Fruit fly (Drosophila melanogaster) S2 (cell line): ENCODE results near the gene Plc21C.

ENCODE experiments used
- CG8478 ChIP-seq: fragments of >200 bp; optimal IDR thresholded peaks from 2 replicates; lab custom pipeline; 2018
- CTCF ChIP-seq, 2 experiments: fragments of >200 bp; optimal IDR thresholded peaks; 2 replicates each; lab custom pipeline; 2018

Gene Plc21C

DNA sequence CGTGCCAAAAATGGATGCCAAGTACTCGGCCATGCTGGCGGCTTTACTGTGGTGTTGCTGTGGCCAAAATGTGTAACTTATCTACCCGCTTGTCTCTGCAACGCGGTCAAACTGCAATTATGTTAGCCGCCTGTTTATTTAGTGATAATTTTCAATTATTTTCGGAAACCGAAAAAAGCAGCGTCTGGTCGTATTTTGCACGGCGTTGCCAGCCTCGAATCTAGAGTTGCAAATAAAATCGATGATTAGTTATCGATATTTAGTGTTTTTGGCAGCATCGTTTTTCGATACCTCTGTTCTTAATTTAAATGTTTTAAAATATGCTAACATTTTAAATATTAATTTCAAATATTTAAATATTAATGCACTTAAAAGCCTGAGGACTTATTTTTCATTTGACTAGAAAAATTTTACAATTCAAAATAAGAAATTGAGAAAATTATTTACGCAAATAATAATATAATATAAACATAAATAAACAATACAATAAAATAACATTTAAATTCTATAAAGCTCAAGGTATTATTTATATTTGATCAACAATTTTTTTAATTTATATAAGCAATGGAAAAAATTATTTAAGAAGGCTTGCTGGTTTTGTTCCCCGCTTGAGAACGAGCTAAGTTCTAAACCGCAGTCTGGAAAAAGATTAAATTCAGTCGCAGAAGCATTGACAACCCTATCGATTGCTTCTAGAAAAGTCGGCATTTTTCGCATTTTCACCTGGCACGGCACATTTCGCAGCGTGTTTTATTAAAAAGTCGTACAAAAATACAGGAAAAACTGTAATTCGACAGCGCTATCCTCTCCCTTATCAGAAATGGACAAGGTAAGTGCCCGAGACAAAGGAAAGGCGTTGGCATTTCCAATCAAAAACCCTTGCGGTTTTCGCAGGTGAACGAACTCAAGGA, 11.0 kb upstream of the Plc21C start, which contains the start of the genes U2af38 and Stip1:
Gene U2af38, minus strand, starts transcription at position 230 of the 911 bp plus-strand sequence.
Gene Stip1, plus strand, starts transcription at position 671 of the 911 bp plus-strand sequence.
- TF ChIP-seq CTCF (optimal IDR thresholded peaks at IDR 0.05; lab: Kevin White, UChicago) = peak; percentile 35 to 48
- no peak for TF ChIP-seq CG8478

DNA sequence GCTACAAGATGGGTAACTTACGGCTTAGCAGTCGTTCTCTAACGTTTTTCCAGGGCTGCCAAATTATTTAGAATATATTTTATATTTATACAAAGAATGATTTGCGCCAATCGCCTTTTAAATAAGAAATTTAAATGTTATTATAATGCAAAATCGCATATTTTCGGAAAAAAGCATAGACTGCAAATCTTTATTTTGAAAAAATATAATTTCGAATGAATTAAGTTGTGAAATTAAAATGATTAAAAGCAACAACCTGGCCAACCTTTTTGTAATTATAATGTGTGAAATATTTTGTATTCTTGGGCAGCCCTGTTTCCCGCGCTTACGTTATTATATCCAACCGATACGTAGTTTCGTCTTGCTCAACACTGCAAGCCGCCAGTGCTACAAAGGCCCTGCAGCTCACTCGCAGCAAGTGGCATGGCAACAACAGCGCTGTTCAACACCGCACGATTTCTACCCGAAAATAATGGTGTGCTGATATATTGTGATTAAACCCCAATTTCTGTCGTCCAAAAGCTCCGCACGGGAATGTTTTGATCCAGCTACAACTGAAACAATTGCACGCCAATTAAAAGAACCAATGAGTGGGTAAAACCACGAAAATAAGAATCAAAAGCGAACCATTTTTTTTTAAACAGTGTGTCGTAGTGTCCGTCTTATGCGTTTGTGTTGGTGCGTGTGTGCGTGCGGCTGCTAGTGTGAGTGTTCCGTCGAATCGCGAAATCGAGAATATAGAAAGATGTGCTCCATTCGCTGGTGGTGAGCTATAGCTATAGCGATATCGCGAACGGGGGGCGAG, 8.1 kb upstream of the Plc21C start, which contains the start of gene Pi3K21B:
Gene Pi3K21B, plus strand, starts transcription at position 401 of the 805 bp plus-strand sequence.
- no peak for TF ChIP-seq CG8478
- peak; percentile 1 to 12 for TF ChIP-seq CTCF (optimal IDR thresholded peaks at IDR 0.05; lab: Kevin White, UChicago)

dm6 chr2L:298285-298644, 7.5 kb upstream of the Plc21C start:
- TF ChIP-seq CG8478 = no peak

dm6 chr2L:299038-299437, 6.7 kb upstream of the Plc21C start:
- no peak for TF ChIP-seq CTCF (optimal IDR thresholded peaks at IDR 0.05; lab: Kevin White, UChicago)

DNA sequence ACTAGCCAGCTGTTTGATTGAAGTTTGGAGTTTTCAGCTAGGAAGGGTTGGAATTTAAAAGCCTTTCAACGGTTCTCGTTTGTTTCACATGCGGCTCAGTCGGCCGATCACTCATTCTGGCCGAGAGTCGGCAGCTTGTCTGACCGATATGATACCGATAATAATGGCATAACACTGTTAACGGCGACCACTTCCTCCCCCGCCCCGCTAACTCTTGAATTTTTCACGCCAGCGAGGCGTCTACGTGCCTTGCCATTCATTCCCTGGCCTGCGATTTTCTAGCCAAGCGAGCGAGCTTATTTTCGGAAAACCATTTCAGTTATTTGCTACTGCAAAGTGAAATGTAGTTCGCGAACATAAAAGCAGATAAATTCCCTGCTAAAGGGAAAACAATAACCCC, 5.7 kb upstream of the Plc21C start:
- TF ChIP-seq CG8478 = no peak
- TF ChIP-seq CTCF (optimal IDR thresholded peaks at IDR 0.05; lab: Kevin White, UChicago) = no peak

- no peak for TF ChIP-seq CG8478
- TF ChIP-seq CTCF (optimal IDR thresholded peaks at IDR 0.05; lab: Kevin White, UChicago) = no peak
Measured at dm6 chr2L:300877-301706, 4.6 kb upstream of the Plc21C start.

dm6 chr2L:303306-303962, 2.3 kb upstream of the Plc21C start:
- no peak for TF ChIP-seq CG8478

dm6 chr2L:305198-305597, 537 bp upstream of the Plc21C start:
- TF ChIP-seq CTCF (optimal IDR thresholded peaks at IDR 0.05; lab: Kevin White, UChicago) = no peak
- TF ChIP-seq CG8478 = no peak

DNA sequence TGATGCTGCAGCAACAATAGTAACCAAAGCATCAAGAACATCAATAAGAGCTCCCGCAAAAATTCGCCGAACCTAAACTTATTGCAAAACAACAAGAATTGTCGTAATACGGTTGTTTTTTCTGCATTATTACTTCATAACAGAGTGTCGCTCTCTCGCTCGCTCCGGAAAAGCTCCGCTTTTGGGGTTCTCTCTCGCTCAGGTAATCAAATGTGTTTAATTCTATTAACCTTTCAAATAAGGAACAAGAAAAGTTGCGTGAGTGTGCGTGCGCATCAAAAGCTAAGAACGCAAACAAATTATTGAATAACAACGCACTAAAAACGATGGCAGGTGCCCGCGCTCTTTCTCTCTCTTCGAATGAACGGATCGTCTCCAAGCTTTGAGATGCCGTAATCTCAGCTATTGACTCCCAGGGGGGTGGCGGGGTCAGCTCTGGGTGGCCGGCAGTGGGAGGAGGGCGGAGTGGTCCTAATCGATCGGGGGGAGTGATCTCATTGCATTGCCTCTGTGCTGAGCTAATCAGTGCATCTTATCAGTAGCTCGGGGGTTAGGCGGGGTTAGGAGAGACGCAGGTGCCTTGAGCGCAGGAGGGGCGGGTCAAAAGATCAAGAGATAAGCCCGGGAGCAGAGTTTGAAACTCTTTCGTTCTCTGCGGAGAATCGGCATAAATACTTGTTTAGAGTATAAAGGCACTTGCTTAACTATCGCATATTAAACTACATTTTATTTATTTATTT, 623 bp downstream of the Plc21C start:
- no peak for TF ChIP-seq CG8478
- TF ChIP-seq CTCF (optimal IDR thresholded peaks at IDR 0.05; lab: Kevin White, UChicago) = no peak

DNA sequence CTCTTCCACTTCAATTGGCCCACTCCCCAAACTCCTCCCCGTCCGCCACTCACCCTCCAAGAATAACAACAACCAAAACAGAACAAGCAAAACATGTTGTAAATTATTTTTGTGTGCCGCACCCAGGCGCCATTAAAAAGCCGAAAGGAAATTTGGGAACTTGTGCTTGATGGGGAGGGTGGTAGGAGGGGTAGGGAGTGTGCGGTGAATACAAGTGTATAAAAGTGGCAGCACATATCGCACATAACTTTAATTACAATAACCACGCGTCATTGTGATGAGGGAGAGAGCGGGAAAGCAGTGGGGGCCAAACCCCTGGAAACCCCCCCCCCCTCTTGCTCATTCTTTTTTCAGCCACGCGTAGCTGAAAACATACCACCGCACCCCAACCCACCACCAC, 1.4 kb downstream of the Plc21C start:
- TF ChIP-seq CTCF (optimal IDR thresholded peaks at IDR 0.05; lab: Kevin White, UChicago) = no peak
- TF ChIP-seq CG8478 = no peak

DNA sequence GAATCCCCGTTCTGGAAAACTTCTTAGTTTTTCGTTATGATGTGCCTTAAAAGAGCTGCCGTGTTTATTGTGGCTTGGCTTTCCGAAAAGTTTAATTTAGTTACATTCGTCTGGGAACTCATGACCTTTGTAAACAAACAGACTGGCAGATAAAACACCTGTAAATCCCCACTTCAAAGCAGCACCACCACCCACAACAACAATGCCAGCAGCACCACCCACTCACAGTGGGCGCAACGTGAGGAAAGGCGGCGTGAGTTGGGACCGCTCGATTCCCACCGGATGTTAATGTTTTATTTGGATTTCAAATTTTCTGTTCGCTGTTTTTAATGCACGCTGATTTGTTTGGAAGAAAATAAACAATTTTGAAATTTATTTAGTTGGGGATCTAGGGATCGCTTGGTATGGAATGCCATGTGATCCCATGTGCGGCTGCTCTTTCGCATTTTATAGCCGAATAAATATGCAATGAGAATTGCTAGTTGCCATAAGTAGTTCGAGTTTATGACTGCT, 2.5 kb downstream of the Plc21C start:
- TF ChIP-seq CTCF (optimal IDR thresholded peaks at IDR 0.05; lab: Kevin White, UChicago) = no peak
- TF ChIP-seq CG8478 = no peak

- TF ChIP-seq CG8478 = no peak
- TF ChIP-seq CTCF (optimal IDR thresholded peaks at IDR 0.05; lab: Kevin White, UChicago) = no peak
Measured at dm6 chr2L:309177-309576, 3.4 kb downstream of the Plc21C start.

DNA sequence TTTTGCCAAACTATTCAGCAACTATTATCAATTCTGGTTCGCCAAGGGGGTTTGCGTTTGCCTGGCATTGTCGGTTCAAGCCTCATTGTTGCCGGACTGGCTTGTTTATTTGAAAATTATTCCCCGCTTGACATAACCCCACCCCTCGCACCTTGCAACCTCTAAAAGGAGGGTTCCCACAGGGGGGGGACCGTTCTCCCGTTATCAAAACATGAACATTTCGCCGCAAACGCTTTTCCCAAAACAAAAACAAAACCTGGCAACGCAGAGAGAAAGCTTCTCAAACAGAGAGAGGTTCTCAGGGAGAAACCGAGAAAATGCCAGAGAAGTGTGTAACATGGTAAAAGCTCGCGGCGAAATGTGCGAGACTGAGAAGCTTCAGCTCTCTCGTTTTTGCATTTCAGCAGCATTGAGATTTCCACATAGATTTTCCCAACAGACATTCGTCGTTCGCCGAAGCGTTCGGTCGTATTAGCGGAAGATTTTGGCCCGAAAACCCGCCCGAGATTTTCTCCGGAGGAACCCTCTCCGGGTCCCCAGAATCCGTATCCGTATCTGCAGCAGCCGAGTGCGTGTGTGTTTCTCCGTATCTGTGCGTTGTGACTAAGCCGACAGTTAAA, 4.2 kb downstream of the Plc21C start:
- no peak for TF ChIP-seq CTCF (optimal IDR thresholded peaks at IDR 0.05; lab: Kevin White, UChicago)
- no peak for TF ChIP-seq CG8478
